Worm (Caenorhabditis elegans) whole organism, young adult: ENCODE results near the gene Y38E10A.24.

Experiments
- F23B12.7 ChIP-seq: sonication (generic microtip); optimal IDR thresholded peaks from 2 replicates; lab custom pipeline; 2017; ENCODE audit warnings: missing genetic modification characterization, mild to moderate bottlenecking, missing compliant biosample characterization, antibody characterized with exemption, moderate library complexity; ENCODE audit not compliant: insufficient read depth
- F49E8.2 ChIP-seq: sonication (generic microtip); optimal IDR thresholded peaks from 3 replicates; lab custom pipeline; 2017; ENCODE audit warnings: missing genetic modification characterization, mild to moderate bottlenecking, missing compliant biosample characterization, antibody characterized with exemption, moderate library complexity; ENCODE audit not compliant: insufficient read depth
- K12H6.12 ChIP-seq: fragments of 200-800 bp; sonication (Bioruptor generic); optimal IDR thresholded peaks from 2 replicates; lab custom pipeline; 2018; ENCODE audit warnings: mild to moderate bottlenecking, missing genetic modification characterization, missing compliant biosample characterization
- Y56A3A.18 ChIP-seq: fragments of 200-800 bp; sonication (Bioruptor generic); IDR thresholded peaks from 2 replicates; pipeline ENCODE4 v1.3.6; 2022; ENCODE audit warnings: missing genetic modification reagents, missing genetic modification characterization, missing compliant biosample characterization
- Y79H2A.3 ChIP-seq: fragments of 200-800 bp; sonication (Bioruptor generic); conservative IDR thresholded peaks from 2 replicates; pipeline ENCODE4 v1.3.6; 2022; ENCODE audit warnings: missing genetic modification reagents, missing genetic modification characterization, missing compliant biosample characterization
- aptf-2 ChIP-seq: fragments of 200-800 bp; sonication (Bioruptor generic); conservative IDR thresholded peaks from 2 replicates; pipeline ENCODE4 v1.3.6; 2022; ENCODE audit warnings: missing genetic modification reagents, missing genetic modification characterization, missing compliant biosample characterization
- atf-7 ChIP-seq: sonication (generic microtip); optimal IDR thresholded peaks from 2 replicates; lab custom pipeline; 2017; ENCODE audit warnings: mild to moderate bottlenecking, missing genetic modification characterization, missing compliant biosample characterization
- athp-1 ChIP-seq: sonication (generic microtip); optimal IDR thresholded peaks from 2 replicates; lab custom pipeline; 2017; ENCODE audit warnings: mild to moderate bottlenecking, missing genetic modification characterization, missing compliant biosample characterization
- attf-5 ChIP-seq: fragments of 200-800 bp; sonication (Bioruptor generic); optimal IDR thresholded peaks from 2 replicates; lab custom pipeline; 2018; ENCODE audit warnings: mild to moderate bottlenecking, missing genetic modification characterization, missing compliant biosample characterization
- cebp-1 ChIP-seq, 2 experiments: fragments of 200-800 bp in 1 of 2; sonication (Bioruptor generic) in 1 of 2; sonication (generic microtip) in 1 of 2; IDR thresholded peaks in 1 of 2; optimal IDR thresholded peaks in 1 of 2; 2 replicates each; pipeline versions ENCODE4 v1.3.6 to Lab custom; 2017 to 2022; ENCODE audit warnings: missing compliant biosample characterization in 2 of 2, missing genetic modification characterization in 2 of 2, mild to moderate bottlenecking in 1 of 2, missing genetic modification reagents in 1 of 2, moderate library complexity in 1 of 2
- cebp-2 ChIP-seq: fragments of 200-800 bp; sonication (Bioruptor generic); IDR thresholded peaks from 2 replicates; pipeline ENCODE4 v1.3.6; 2022; ENCODE audit warnings: missing genetic modification characterization, missing compliant biosample characterization
- ceh-27 ChIP-seq: fragments of 200-800 bp; sonication (Bioruptor generic); optimal IDR thresholded peaks from 2 replicates; lab custom pipeline; 2018; ENCODE audit warnings: mild to moderate bottlenecking, missing genetic modification characterization, moderate library complexity, missing compliant biosample characterization
- ceh-40 ChIP-seq: fragments of 200-800 bp; sonication (Bioruptor generic); IDR thresholded peaks from 2 replicates; pipeline ENCODE4 v1.3.6; 2022; ENCODE audit warnings: missing genetic modification characterization, missing compliant biosample characterization
- dpl-1 ChIP-seq: fragments of 150-350 bp; optimal IDR thresholded peaks from 2 replicates; lab custom pipeline; 2014; ENCODE audit warnings: missing biosample characterization, missing genetic modification reagents, missing genetic modification characterization
- efl-1 ChIP-seq: fragments of 150-350 bp; optimal IDR thresholded peaks from 2 replicates; lab custom pipeline; 2014; ENCODE audit warnings: missing biosample characterization, missing genetic modification reagents, missing genetic modification characterization
- egl-44 ChIP-seq: fragments of 200-800 bp; sonication (Bioruptor generic); IDR thresholded peaks from 2 replicates; pipeline ENCODE4 v1.3.6; 2022; ENCODE audit warnings: missing genetic modification reagents, missing genetic modification characterization, missing compliant biosample characterization
- ets-4 ChIP-seq: fragments of 200-800 bp; sonication (Bioruptor generic); optimal IDR thresholded peaks from 2 replicates; lab custom pipeline; 2018; ENCODE audit warnings: mild to moderate bottlenecking, missing genetic modification characterization, missing compliant biosample characterization
- gei-17 ChIP-seq: fragments of 200-800 bp; sonication (Bioruptor generic); optimal IDR thresholded peaks from 2 replicates; lab custom pipeline; 2018; ENCODE audit warnings: mild to moderate bottlenecking, missing genetic modification characterization, missing compliant biosample characterization
- him-1 ChIP-seq: sonication (generic microtip); optimal IDR thresholded peaks from 2 replicates; lab custom pipeline; 2016; ENCODE audit warnings: missing genotype, missing genetic modification reagents, missing genetic modification characterization, missing compliant biosample characterization
- let-526 ChIP-seq: fragments of 200-800 bp; sonication (Bioruptor generic); IDR thresholded peaks from 2 replicates; pipeline ENCODE4 v1.3.6; 2022; ENCODE audit warnings: missing genetic modification reagents, missing genetic modification characterization, missing compliant biosample characterization
- lin-35 ChIP-seq, 3 experiments: fragments of 150-350 bp in 2 of 3; sonication (generic microtip) in 1 of 3; optimal IDR thresholded peaks; 2 replicates each; lab custom pipeline; 2014 to 2018; ENCODE audit warnings: missing biosample characterization in 3 of 3, missing genetic modification characterization in 3 of 3, missing genetic modification reagents in 3 of 3
- lin-54 ChIP-seq: fragments of 200-800 bp; sonication (Bioruptor generic); optimal IDR thresholded peaks from 2 replicates; lab custom pipeline; 2018; ENCODE audit warnings: mild to moderate bottlenecking, missing genetic modification characterization, missing compliant biosample characterization
- madf-6 ChIP-seq: fragments of 200-800 bp; sonication (Bioruptor generic); IDR thresholded peaks from 2 replicates; pipeline ENCODE4 v1.3.6; 2022; ENCODE audit warnings: missing genetic modification reagents, missing genetic modification characterization, missing compliant biosample characterization
- mes-4 ChIP-seq: sonication (generic microtip); optimal IDR thresholded peaks from 2 replicates; lab custom pipeline; 2016; ENCODE audit warnings: missing genotype, missing genetic modification characterization, missing compliant biosample characterization
- mxl-1 ChIP-seq: sonication (generic microtip); optimal IDR thresholded peaks from 2 replicates; lab custom pipeline; 2016; ENCODE audit warnings: missing genetic modification characterization, missing compliant biosample characterization
- nfya-1 ChIP-seq: sonication (generic microtip); optimal IDR thresholded peaks from 2 replicates; lab custom pipeline; 2017; ENCODE audit warnings: antibody characterized with exemption, missing compliant biosample characterization, missing genetic modification characterization, borderline replicate concordance; ENCODE audit not compliant: insufficient read depth
- nhr-27 ChIP-seq: fragments of 200-800 bp; sonication (Bioruptor generic); optimal IDR thresholded peaks from 2 replicates; lab custom pipeline; 2018; ENCODE audit warnings: mild to moderate bottlenecking, missing genetic modification characterization, moderate library complexity, missing compliant biosample characterization
- nhr-80 ChIP-seq: sonication (generic microtip); optimal IDR thresholded peaks from 2 replicates; lab custom pipeline; 2016; ENCODE audit warnings: missing genetic modification characterization, missing compliant biosample characterization
- pha-4 ChIP-seq: fragments of 150-350 bp; sonication (generic microtip); optimal IDR thresholded peaks from 2 replicates; lab custom pipeline; 2014; ENCODE audit warnings: missing biosample characterization, missing genetic modification reagents, missing genetic modification characterization
- rec-8 ChIP-seq, 2 experiments: sonication (generic microtip); optimal IDR thresholded peaks; 2 replicates each; lab custom pipeline; 2016; ENCODE audit warnings: mild to moderate bottlenecking in 2 of 2, missing genetic modification characterization in 2 of 2, missing genetic modification reagents in 2 of 2, missing genotype in 2 of 2, missing biosample characterization in 1 of 2, missing compliant biosample characterization in 1 of 2, moderate library complexity in 1 of 2
- repo-1 ChIP-seq: sonication (generic microtip); optimal IDR thresholded peaks from 2 replicates; lab custom pipeline; 2017; ENCODE audit warnings: mild to moderate bottlenecking, missing genetic modification characterization, missing compliant biosample characterization
- rpc-1 ChIP-seq, 2 experiments: fragments of 150-350 bp in 1 of 2; sonication (generic microtip) in 1 of 2; optimal IDR thresholded peaks; 2 replicates each; lab custom pipeline; 2014 to 2018; ENCODE audit warnings: missing biosample characterization in 1 of 2, missing genetic modification characterization in 1 of 2, missing genetic modification reagents in 1 of 2, missing genotype in 1 of 2
- sdz-38 ChIP-seq: sonication (generic microtip); optimal IDR thresholded peaks from 2 replicates; lab custom pipeline; 2016; ENCODE audit warnings: missing genotype, missing genetic modification characterization, missing compliant biosample characterization
- sea-2 ChIP-seq: fragments of 200-800 bp; sonication (Bioruptor generic); IDR thresholded peaks from 2 replicates; pipeline ENCODE4 v1.3.6; 2022; ENCODE audit warnings: missing genetic modification characterization, missing compliant biosample characterization
- snpc-1.1 ChIP-seq: sonication (generic microtip); optimal IDR thresholded peaks from 2 replicates; lab custom pipeline; 2017; ENCODE audit warnings: missing genetic modification characterization, mild to moderate bottlenecking, missing compliant biosample characterization, antibody characterized with exemption, moderate library complexity, missing genotype, missing genetic modification reagents; ENCODE audit not compliant: insufficient read depth
- snpc-1.3 ChIP-seq: sonication (generic microtip); optimal IDR thresholded peaks from 2 replicates; lab custom pipeline; 2017; ENCODE audit warnings: missing genetic modification characterization, mild to moderate bottlenecking, missing compliant biosample characterization, antibody characterized with exemption, moderate library complexity, missing genotype, missing genetic modification reagents; ENCODE audit not compliant: insufficient read depth
- snpc-3.4 ChIP-seq: sonication (generic microtip); optimal IDR thresholded peaks from 2 replicates; lab custom pipeline; 2017; ENCODE audit warnings: missing genetic modification characterization, mild to moderate bottlenecking, missing compliant biosample characterization, antibody characterized with exemption, moderate library complexity, missing genotype, missing genetic modification reagents
- xnd-1 ChIP-seq: sonication (generic microtip); optimal IDR thresholded peaks from 2 replicates; lab custom pipeline; 2016; ENCODE audit warnings: missing genotype, missing genetic modification reagents, missing genetic modification characterization, missing compliant biosample characterization
- zfh-2 ChIP-seq: fragments of 200-800 bp; sonication (Bioruptor generic); conservative IDR thresholded peaks from 2 replicates; pipeline ENCODE4 v1.3.6; 2022; ENCODE audit warnings: missing genetic modification reagents, missing genetic modification characterization, missing compliant biosample characterization
- ztf-26 ChIP-seq: sonication (generic microtip); optimal IDR thresholded peaks from 2 replicates; lab custom pipeline; 2017; ENCODE audit warnings: missing genetic modification characterization, missing compliant biosample characterization
- ztf-28 ChIP-seq: fragments of 200-800 bp; sonication (Bioruptor generic); IDR thresholded peaks from 2 replicates; pipeline ENCODE4 v1.3.6; 2022; ENCODE audit warnings: missing genetic modification reagents, missing genetic modification characterization, missing compliant biosample characterization

Y38E10A.24 gene

DNA sequence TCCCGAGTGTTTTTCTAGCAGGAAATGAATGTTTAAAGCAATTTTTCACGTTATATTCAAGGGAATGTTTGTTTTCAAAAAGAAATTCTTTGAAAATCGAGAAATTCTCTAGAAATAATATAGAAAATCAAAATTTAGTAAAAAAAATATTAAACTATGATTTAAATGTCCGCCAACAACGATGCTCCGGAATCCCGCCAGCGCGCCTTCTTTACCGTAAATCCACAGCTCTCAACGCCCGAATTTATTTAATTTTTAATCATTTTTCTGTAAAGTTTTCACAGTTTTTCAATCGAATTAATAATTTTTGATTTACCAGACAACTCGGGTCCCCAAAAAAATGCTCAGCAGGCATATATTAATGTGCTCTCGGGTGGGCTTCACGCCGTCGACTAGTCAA lies 800 bp downstream of the Y38E10A.24 start, which contains the start of the genes Y38E10A.33 and cox-10 (continued):
- TF ChIP-seq sdz-38 (tag; lab: Kevin White, UChicago) (no peak), let-526 (no peak), rec-8 (tag; optimal IDR thresholded peaks at IDR 0.05; lab: Kevin White, UChicago) (no peak), gei-17 (no peak), egl-44 (GFP tag; lab: Robert Waterston, UW) (no peak), ceh-40 (GFP tag; lab: Robert Waterston, UW) (no peak), zfh-2 (no peak), mxl-1 (tag; lab: Kevin White, UChicago) (no peak), nfya-1 (tag; lab: Kevin White, UChicago) (no peak), snpc-1.1 (tag; lab: Kevin White, UChicago) (no peak), atf-7 (tag; lab: Kevin White, UChicago) (no peak), F23B12.7 (peak; percentile 28), lin-35 (GFP tag; optimal IDR thresholded peaks at IDR 0.05; lab: Kevin White, UChicago) (peak in 1 of 3 experiments; percentile 74), cebp-1 (GFP tag; IDR thresholded peaks at IDR 0.05; lab: Robert Waterston, UW) (no peak), cebp-1 (tag; optimal IDR thresholded peaks at IDR 0.05; lab: Kevin White, UChicago) (peak; percentile 11), F49E8.2 (tag; lab: Kevin White, UChicago) (no peak), ceh-27 (GFP tag; lab: Kevin White, UChicago) (no peak), dpl-1 (GFP tag; lab: Kevin White, UChicago) (no peak), him-1 (no peak)

DNA sequence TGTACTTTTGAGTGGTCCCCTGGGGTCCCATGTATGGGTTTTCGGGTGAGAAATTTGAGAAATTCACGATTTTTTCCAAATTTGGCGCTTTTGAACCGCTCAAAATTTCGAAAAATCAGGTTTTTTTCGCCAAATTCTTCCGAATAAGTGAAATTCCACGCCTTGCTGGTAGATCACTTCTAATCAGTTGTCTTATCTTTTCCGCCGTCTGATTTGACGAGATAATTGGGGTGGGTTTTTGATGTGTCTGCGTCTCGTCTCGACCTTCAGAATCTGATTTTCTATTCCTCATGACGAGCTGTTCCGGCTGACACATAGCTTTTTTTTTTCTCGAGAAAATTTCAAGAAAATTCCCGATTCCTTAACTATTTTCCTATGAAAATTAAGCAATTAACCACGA lies 10.5 kb downstream of the Y38E10A.24 start:
- no peak for TF ChIP-seq rpc-1 (optimal IDR thresholded peaks at IDR 0.05; lab: Kevin White, UChicago)
- TF ChIP-seq rpc-1 (tag; optimal IDR thresholded peaks at IDR 0.05; lab: Kevin White, UChicago) = no peak
- no peak for TF ChIP-seq repo-1 (tag; lab: Kevin White, UChicago)
- TF ChIP-seq nhr-27 (tag; lab: Kevin White, UChicago) = no peak
- no peak for TF ChIP-seq pha-4 (tag; lab: Kevin White, UChicago)
- no peak for TF ChIP-seq Y79H2A.3 (GFP tag; lab: Robert Waterston, UW)
- TF ChIP-seq ets-4 = no peak
- no peak for TF ChIP-seq snpc-3.4 (tag; lab: Kevin White, UChicago)
- no peak for TF ChIP-seq lin-54 (GFP tag; lab: Kevin White, UChicago)

DNA sequence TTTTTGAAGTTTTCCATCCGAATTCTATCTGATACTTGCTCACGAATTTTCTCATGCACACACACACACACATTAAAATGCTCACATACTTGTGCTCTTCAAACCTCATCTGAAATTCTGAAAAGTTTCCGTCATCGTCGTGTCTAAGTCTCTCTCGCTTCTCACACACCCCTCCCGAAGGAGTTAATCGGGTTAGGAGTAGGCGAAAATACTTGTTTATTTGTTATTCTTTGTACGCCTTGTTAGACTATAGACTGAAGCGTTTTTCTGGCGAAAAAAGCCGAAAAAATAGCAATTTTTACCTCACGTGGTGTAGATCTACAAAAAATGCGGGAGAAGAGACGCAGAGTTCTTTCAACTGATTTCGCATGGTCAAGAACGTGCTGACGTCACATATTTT lies 12.1 kb downstream of the Y38E10A.24 start:
- TF ChIP-seq mxl-1 (tag; lab: Kevin White, UChicago) = no peak
- no peak for TF ChIP-seq aptf-2 (GFP tag; lab: Robert Waterston, UW)
- no peak for TF ChIP-seq ztf-26
- no peak for TF ChIP-seq K12H6.12 (tag; lab: Kevin White, UChicago)
- TF ChIP-seq zfh-2 = no peak
- no peak for TF ChIP-seq athp-1 (tag; lab: Kevin White, UChicago)
- TF ChIP-seq mes-4 (tag; lab: Kevin White, UChicago) = no peak
- TF ChIP-seq snpc-1.3 = no peak

DNA sequence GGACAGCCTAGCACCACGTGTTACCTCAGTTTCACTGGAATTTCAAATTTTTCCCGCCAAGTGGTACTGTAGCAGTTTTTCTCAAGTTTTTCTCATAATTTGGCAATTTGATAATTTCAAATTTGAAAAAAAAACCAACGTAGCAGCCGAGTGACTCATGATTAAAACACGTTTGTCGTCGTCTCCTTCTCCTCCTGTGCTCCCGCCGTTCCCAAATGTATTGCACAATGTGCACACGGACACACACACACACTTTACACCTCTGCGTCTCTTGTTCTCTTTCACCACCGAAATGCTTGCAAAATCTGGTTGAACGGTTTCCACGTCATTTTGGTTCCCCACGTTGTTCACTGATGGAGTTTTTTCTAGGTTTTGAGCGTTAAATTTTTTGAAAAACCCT lies 12.5 kb downstream of the Y38E10A.24 start:
- TF ChIP-seq xnd-1 (tag; lab: Kevin White, UChicago) (no peak), Y56A3A.18 (GFP tag; lab: Robert Waterston, UW) (no peak), sea-2 (no peak), madf-6 (GFP tag; lab: Robert Waterston, UW) (no peak), mxl-1 (tag; lab: Kevin White, UChicago) (no peak), cebp-2 (GFP tag; lab: Robert Waterston, UW) (no peak), pha-4 (tag; lab: Kevin White, UChicago) (no peak), ztf-28 (GFP tag; lab: Robert Waterston, UW) (no peak), efl-1 (no peak), cebp-1 (GFP tag; IDR thresholded peaks at IDR 0.05; lab: Robert Waterston, UW) (no peak), cebp-1 (tag; optimal IDR thresholded peaks at IDR 0.05; lab: Kevin White, UChicago) (peak; percentile 12), attf-5 (GFP tag; lab: Kevin White, UChicago) (peak; percentile 26), rec-8 (tag; optimal IDR thresholded peaks at IDR 0.05; lab: Kevin White, UChicago) (no peak), nhr-80 (tag; lab: Kevin White, UChicago) (peak; percentile 26)
- TF ChIP-seq, all 124 proteins: peak for 3
